Worm (Caenorhabditis elegans) whole organism, late embryonic: ENCODE measurements around the gene C36C5.12.

ENCODE experiments used
- F13H6.1 ChIP-seq: sonication (generic microtip); optimal IDR thresholded peaks from 2 replicates; lab custom pipeline; 2016; ENCODE audit warnings: missing genetic modification characterization, missing compliant biosample characterization
- ceh-45 ChIP-seq: fragments of 200-800 bp; sonication (Bioruptor generic); IDR thresholded peaks from 2 replicates; pipeline ENCODE4 v1.3.6; 2022; ENCODE audit warnings: missing genetic modification reagents, missing genetic modification characterization, missing compliant biosample characterization
- elt-2 ChIP-seq: sonication (generic microtip); optimal IDR thresholded peaks from 2 replicates; lab custom pipeline; 2016; ENCODE audit warnings: missing genetic modification reagents, missing genetic modification characterization, missing compliant biosample characterization
- fkh-10 ChIP-seq: fragments of 150-350 bp; optimal IDR thresholded peaks from 2 replicates; lab custom pipeline; 2014; ENCODE audit warnings: missing biosample characterization, missing genetic modification reagents, missing genetic modification characterization
- hlh-6 ChIP-seq: sonication (generic microtip); optimal IDR thresholded peaks from 2 replicates; lab custom pipeline; 2016; ENCODE audit warnings: missing genotype, missing genetic modification characterization, missing compliant biosample characterization
- lim-6 ChIP-seq: sonication (generic microtip); optimal IDR thresholded peaks from 2 replicates; lab custom pipeline; 2016; ENCODE audit warnings: missing genetic modification characterization, missing compliant biosample characterization
- mec-3 ChIP-seq: sonication (generic microtip); optimal IDR thresholded peaks from 2 replicates; lab custom pipeline; 2016; ENCODE audit warnings: borderline replicate concordance, missing genetic modification characterization, missing compliant biosample characterization
- zip-5 ChIP-seq: sonication (generic microtip); optimal IDR thresholded peaks from 2 replicates; lab custom pipeline; 2016; ENCODE audit warnings: missing genetic modification characterization, missing compliant biosample characterization

- TF ChIP-seq lim-6 = no peak
- no peak for TF ChIP-seq elt-2 (tag; lab: Kevin White, UChicago)
- no peak for TF ChIP-seq hlh-6 (tag; lab: Kevin White, UChicago)
- TF ChIP-seq zip-5 (tag; lab: Kevin White, UChicago) = no peak
- no peak for TF ChIP-seq ceh-45 (GFP tag; lab: Robert Waterston, UW)
- TF ChIP-seq F13H6.1 (tag; lab: Kevin White, UChicago) = no peak
- no peak for TF ChIP-seq mec-3 (tag; lab: Kevin White, UChicago)
- TF ChIP-seq fkh-10 = no peak
Observed at ce11 chrV:3133293-3133755, 25.8 kb downstream of the C36C5.12 start, which contains the start of gene F02C9.2.
